Worm (Caenorhabditis elegans) whole organism, L4/young adult: ENCODE results near the gene ceh-100.

ENCODE experiments used
- W03F9.2 ChIP-seq: fragments of 150-350 bp; optimal IDR thresholded peaks from 2 replicates; lab custom pipeline; 2014; ENCODE audit warnings: missing biosample characterization, missing genetic modification characterization
- him-1 ChIP-seq: sonication (generic microtip); optimal IDR thresholded peaks from 2 replicates; lab custom pipeline; 2016; ENCODE audit warnings: missing genotype, missing genetic modification reagents, missing genetic modification characterization, missing compliant biosample characterization

DNA sequence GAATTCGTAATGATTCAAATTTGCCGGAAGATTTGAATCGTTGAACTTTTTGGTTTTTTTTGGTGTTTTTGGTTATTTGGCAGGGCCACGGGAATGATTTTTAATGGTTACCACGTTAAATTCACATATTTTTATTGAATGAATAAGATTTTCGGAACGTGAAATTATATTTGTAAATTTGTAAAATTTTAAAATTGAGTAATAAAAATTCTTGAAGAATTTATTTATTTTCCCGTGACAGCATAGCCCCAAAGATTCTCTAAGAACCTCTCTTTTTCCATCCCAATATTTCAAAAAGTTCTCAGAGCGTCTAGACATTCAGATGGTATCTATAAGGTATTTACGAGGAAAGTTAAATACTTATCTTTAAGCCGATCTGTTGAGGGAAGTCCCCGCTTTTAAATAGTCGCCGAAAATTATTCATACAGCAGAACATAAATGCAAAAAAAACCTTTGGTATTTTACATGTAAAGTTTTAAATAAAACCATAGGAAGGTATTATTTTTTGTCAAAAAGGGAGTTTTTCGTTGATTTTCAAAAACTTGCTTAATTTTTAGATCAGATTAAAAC, 31.4 kb upstream of the ceh-100 start, which contains the start of gene Y38E10A.17:
- no peak for TF ChIP-seq W03F9.2 (tag; lab: Kevin White, UChicago)
- no peak for TF ChIP-seq him-1 (tag; lab: Kevin White, UChicago)
